Fruit fly (Drosophila melanogaster): ENCODE results near the gene CG32985.

Gene CG32985

dm6 chr2L:9013968-9014367 lies 51.6 kb downstream of the CG32985 start, which contains the start of gene Rcd-1r:
Rcd-1r (minus strand) TSS chr2L:9014068.
- TF ChIP-seq CG7368 (GFP tag; optimal IDR thresholded peaks at IDR 0.05) (no peak), eg (GFP tag; IDR thresholded peaks at IDR 0.05) (no peak), CG6276 (GFP tag; optimal IDR thresholded peaks at IDR 0.05) (no peak), CG11762 (GFP tag; optimal IDR thresholded peaks at IDR 0.05; ENCODE audit: insufficient read depth) (no peak), CG6808 (GFP tag; optimal IDR thresholded peaks at IDR 0.05) (no peak), Eip93F (GFP tag; optimal IDR thresholded peaks at IDR 0.05) (no peak), OdsH (GFP tag; optimal IDR thresholded peaks at IDR 0.05) (no peak), svp (GFP tag) (no peak), Eip75B (GFP tag; optimal IDR thresholded peaks at IDR 0.05) (no peak), CG10669 (GFP tag; optimal IDR thresholded peaks at IDR 0.05) (no peak), Sox14 (GFP tag; optimal IDR thresholded peaks at IDR 0.05) (no peak), Ets21C (GFP tag; optimal IDR thresholded peaks at IDR 0.05) (no peak), esn (GFP tag; optimal IDR thresholded peaks at IDR 0.05) (no peak), Smox (GFP tag; optimal IDR thresholded peaks at IDR 0.05) (no peak)
